1 fruit fly cellular context compared by ENCODE assay signal in the genomic region with DNA sequence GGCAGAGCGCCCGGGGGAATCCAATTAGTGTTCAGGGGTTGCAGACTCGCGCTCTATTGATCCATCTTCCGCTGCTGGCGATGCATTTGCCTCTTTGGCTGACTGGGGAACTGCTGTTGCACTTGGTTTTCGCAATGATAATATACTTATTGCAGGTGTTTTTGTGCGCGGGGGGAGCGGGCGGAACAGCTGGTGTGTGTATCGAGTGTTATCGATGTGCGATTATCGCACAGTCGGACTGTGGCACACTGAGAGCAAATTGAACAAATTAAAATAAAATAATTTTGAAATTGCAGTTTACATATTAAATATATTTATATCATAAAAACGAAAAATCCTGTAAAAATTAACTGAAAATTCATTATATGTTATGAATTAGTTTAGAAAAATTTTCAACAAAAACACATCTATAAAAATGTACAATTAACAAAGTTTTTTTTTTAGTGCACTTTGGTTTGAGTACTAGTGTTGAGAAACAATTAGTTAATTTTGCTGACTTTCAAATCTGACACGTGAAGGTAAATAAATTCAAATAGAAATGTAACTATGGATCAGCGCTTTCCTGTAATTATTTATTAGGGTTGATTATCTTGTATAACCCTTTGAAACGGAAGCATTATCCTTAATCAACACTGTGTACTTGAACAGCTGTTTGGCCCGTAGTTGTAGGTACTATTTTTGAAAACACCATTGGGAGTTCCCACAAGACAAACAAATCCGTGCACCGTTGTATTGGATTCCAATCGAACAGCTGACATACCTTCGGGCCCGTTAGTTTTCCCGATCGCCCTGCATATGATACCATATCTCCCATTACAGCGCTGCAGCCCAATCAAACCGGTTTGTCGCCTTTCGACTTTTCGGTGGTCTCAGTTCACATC.
TF ChIP-seq lines count a peak whose summit lies in the region.

Wdr37 (minus strand) TSS at position 168 of the 881 bp plus-strand sequence.
koko (plus strand) TSS at position 478 of the 881 bp plus-strand sequence.

TF ChIP-seq in whole organism, embryonic, 481 proteins besides CTCF, POLR2A, EP300 and RAD21 (continued from another document and continues in another):
- TF ChIP-seq org-1 (GFP tag; optimal IDR thresholded peaks at IDR 0.05; lab: Kevin White, UChicago) (peak; percentile 86), CG9215 (GFP tag; IDR thresholded peaks at IDR 0.05; lab: Robert Waterston, UW) (peak; percentile 97), CG7556 (GFP tag; optimal IDR thresholded peaks at IDR 0.05; lab: Kevin White, UChicago) (peak; percentile 97), Rfx (GFP tag; IDR thresholded peaks at IDR 0.05; lab: Robert Waterston, UW) (peak; percentile 97), CG42726 (GFP tag; IDR thresholded peaks at IDR 0.05; lab: Robert Waterston, UW; ENCODE audit: partially characterized antibody) (peak; percentile 62; the same call in 1 of the 2 replicates), Xbp1 (GFP tag; optimal IDR thresholded peaks at IDR 0.05; lab: Kevin White, UChicago) (peak; percentile 97), Ravus (GFP tag; IDR thresholded peaks at IDR 0.05; lab: Robert Waterston, UW) (peak; percentile 94), NC2α (GFP tag; optimal IDR thresholded peaks at IDR 0.05; lab: Kevin White, UChicago) (peak; percentile 52), CG2202 (tag; optimal IDR thresholded peaks at IDR 0.05; lab: Kevin White, UChicago) (peak; percentile 91), Bteb2 (GFP tag; optimal IDR thresholded peaks at IDR 0.05; lab: Kevin White, UChicago) (peak; percentile 70), CG7839 (tag; optimal IDR thresholded peaks at IDR 0.05; lab: Kevin White, UChicago) (peak; percentile 98), Doc3 (GFP tag; IDR thresholded peaks at IDR 0.05; lab: Robert Waterston, UW; ENCODE audit: partially characterized antibody) (peak; percentile 46; the same call in 1 of the 3 replicates), caup (GFP tag; optimal IDR thresholded peaks at IDR 0.05; lab: Kevin White, UChicago; ENCODE audit: severe bottlenecking) (peak; percentile 94), Xrp1 (GFP tag; IDR thresholded peaks at IDR 0.05; lab: Robert Waterston, UW) (peak; percentile 99), tap (tag; optimal IDR thresholded peaks at IDR 0.05; lab: Kevin White, UChicago) (peak; percentile 94), Tbp (GFP tag; optimal IDR thresholded peaks at IDR 0.05; lab: Kevin White, UChicago) (no peak), Lpt (GFP tag; optimal IDR thresholded peaks at IDR 0.05; lab: Kevin White, UChicago) (no peak), NfI (GFP tag; optimal IDR thresholded peaks at IDR 0.05; lab: Kevin White, UChicago) (peak; percentile 90), CG2129 (GFP tag; IDR thresholded peaks at IDR 0.05; lab: Robert Waterston, UW; ENCODE audit: partially characterized antibody) (no peak), Sry-δ (GFP tag; optimal IDR thresholded peaks at IDR 0.05; lab: Kevin White, UChicago) (peak; percentile 51), sug (tag; optimal IDR thresholded peaks at IDR 0.05; lab: Kevin White, UChicago) (peak; percentile 94), CG17612 (GFP tag; IDR thresholded peaks at IDR 0.05; lab: Robert Waterston, UW) (peak; percentile 94), Sox100B (GFP tag; optimal IDR thresholded peaks at IDR 0.05; lab: Kevin White, UChicago) (peak; percentile 98), ftz-f1 (GFP tag; optimal IDR thresholded peaks at IDR 0.05; lab: Kevin White, UChicago) (peak; percentile 47), sens-2 (GFP tag; IDR thresholded peaks at IDR 0.05; lab: Robert Waterston, UW) (peak; percentile 78), CG14860 (GFP tag; IDR thresholded peaks at IDR 0.05; lab: Robert Waterston, UW; ENCODE audit: partially characterized antibody) (0 out of 3 replicates have a peak, but pooled peaks have one; percentile 37), CG1233 (GFP tag; optimal IDR thresholded peaks at IDR 0.05; lab: Kevin White, UChicago) (peak; percentile 91), CG15073 (GFP tag; optimal IDR thresholded peaks at IDR 0.05; lab: Kevin White, UChicago) (peak; percentile 81), Camta (GFP tag; optimal IDR thresholded peaks at IDR 0.05; lab: Kevin White, UChicago) (peak; percentile 81), CG32772 (GFP tag; IDR thresholded peaks at IDR 0.05; lab: Robert Waterston, UW) (peak; percentile 99), CG17328 (GFP tag; IDR thresholded peaks at IDR 0.05; lab: Robert Waterston, UW) (peak; percentile 97), HmgZ (tag; optimal IDR thresholded peaks at IDR 0.05; lab: Kevin White, UChicago) (peak; percentile 96), CG6765 (GFP tag; optimal IDR thresholded peaks at IDR 0.05; lab: Kevin White, UChicago) (peak; percentile 92), dimm (GFP tag; IDR thresholded peaks at IDR 0.05; lab: Robert Waterston, UW) (peak; percentile 95), gcm2 (GFP tag; optimal IDR thresholded peaks at IDR 0.05; lab: Kevin White, UChicago) (no peak), CG4360 (GFP tag; IDR thresholded peaks at IDR 0.05; lab: Robert Waterston, UW) (peak; percentile 60; the same call in 1 of the 2 replicates), tup (GFP tag; optimal IDR thresholded peaks at IDR 0.05; lab: Kevin White, UChicago) (peak; percentile 63), Mad (GFP tag; optimal IDR thresholded peaks at IDR 0.05; lab: Kevin White, UChicago) (peak; percentile 65), Scr (GFP tag; IDR thresholded peaks at IDR 0.05; lab: Robert Waterston, UW; ENCODE audit: partially characterized antibody) (peak; percentile 57), Dbx (GFP tag; IDR thresholded peaks at IDR 0.05; lab: Robert Waterston, UW) (peak; percentile 99), Doc2 (GFP tag; IDR thresholded peaks at IDR 0.05; lab: Robert Waterston, UW) (peak; percentile 81), CG8089 (GFP tag; optimal IDR thresholded peaks at IDR 0.05; lab: Kevin White, UChicago) (peak; percentile 65), B-H2 (GFP tag; optimal IDR thresholded peaks at IDR 0.05; lab: Kevin White, UChicago) (peak; percentile 94), CG13123 (GFP tag; optimal IDR thresholded peaks at IDR 0.05; lab: Kevin White, UChicago) (peak; percentile 95), zen2 (GFP tag; IDR thresholded peaks at IDR 0.05; lab: Robert Waterston, UW; ENCODE audit: partially characterized antibody) (no peak), CG18619 (GFP tag; optimal IDR thresholded peaks at IDR 0.05; lab: Kevin White, UChicago) (peak; percentile 94), CG6654 (GFP tag; optimal IDR thresholded peaks at IDR 0.05; lab: Kevin White, UChicago) (peak; percentile 76), dati (GFP tag; IDR thresholded peaks at IDR 0.05; lab: Robert Waterston, UW) (peak; percentile 82; the same call in 1 of the 2 replicates), CG33213 (GFP tag; optimal IDR thresholded peaks at IDR 0.05; lab: Kevin White, UChicago) (peak; percentile 48), Poxn (GFP tag; IDR thresholded peaks at IDR 0.05; lab: Robert Waterston, UW) (peak; percentile 94), CG16779 (GFP tag; IDR thresholded peaks at IDR 0.05; lab: Robert Waterston, UW) (no peak), sens (GFP tag; lab: Kevin White, UChicago) (peak; percentile 99), aop (GFP tag; IDR thresholded peaks at IDR 0.05; lab: Robert Waterston, UW) (peak; percentile 72; the same call in 1 of the 2 replicates), CG7928 (GFP tag; optimal IDR thresholded peaks at IDR 0.05; lab: Kevin White, UChicago) (peak; percentile 65), C15 (GFP tag; IDR thresholded peaks at IDR 0.05; lab: Robert Waterston, UW) (peak; percentile 94), CG18011 (GFP tag; optimal IDR thresholded peaks at IDR 0.05; lab: Kevin White, UChicago) (peak; percentile 79), Oaz (GFP tag; IDR thresholded peaks at IDR 0.05; lab: Robert Waterston, UW) (peak; percentile 89), br (optimal IDR thresholded peaks at IDR 0.05; lab: Kevin White, UChicago) (no peak), gt (GFP tag; IDR thresholded peaks at IDR 0.05; lab: Robert Waterston, UW) (peak; percentile 93), pb (GFP tag; optimal IDR thresholded peaks at IDR 0.05; lab: Kevin White, UChicago) (peak; percentile 16), Hr3 (GFP tag; optimal IDR thresholded peaks at IDR 0.05; lab: Kevin White, UChicago) (peak; percentile 99), HLH54F (GFP tag; optimal IDR thresholded peaks at IDR 0.05; lab: Kevin White, UChicago) (peak; percentile 61), Jarid2 (GFP tag; optimal IDR thresholded peaks at IDR 0.05; lab: Kevin White, UChicago) (peak; percentile 63), lilli (GFP tag; optimal IDR thresholded peaks at IDR 0.05; lab: Kevin White, UChicago) (peak; percentile 91), nerfin-1 (tag; optimal IDR thresholded peaks at IDR 0.05; lab: Kevin White, UChicago) (peak; percentile 95), ash1 (GFP tag; optimal IDR thresholded peaks at IDR 0.05; lab: Kevin White, UChicago) (peak; percentile 3), ranshi (GFP tag; IDR thresholded peaks at IDR 0.05; lab: Robert Waterston, UW) (peak; percentile 98), pzg (GFP tag; optimal IDR thresholded peaks at IDR 0.05; lab: Kevin White, UChicago) (peak; percentile 46), sd (tag; optimal IDR thresholded peaks at IDR 0.05; lab: Kevin White, UChicago) (peak; percentile 89), CG15696 (tag; optimal IDR thresholded peaks at IDR 0.05; lab: Kevin White, UChicago) (peak; percentile 97), cg (GFP tag; optimal IDR thresholded peaks at IDR 0.05; lab: Kevin White, UChicago) (no peak), CG32532 (GFP tag; IDR thresholded peaks at IDR 0.05; lab: Robert Waterston, UW) (peak; percentile 99), hb (GFP tag; IDR thresholded peaks at IDR 0.05; lab: Robert Waterston, UW; ENCODE audit: partially characterized antibody) (no peak), eyg (GFP tag; optimal IDR thresholded peaks at IDR 0.05; lab: Kevin White, UChicago) (peak; percentile 58), zfh1 (GFP tag; IDR thresholded peaks at IDR 0.05; lab: Robert Waterston, UW) (no peak; the same call in none of the 3 replicates), Hand (GFP tag; optimal IDR thresholded peaks at IDR 0.05; lab: Kevin White, UChicago) (peak; percentile 85), tgo (GFP tag; IDR thresholded peaks at IDR 0.05; lab: Robert Waterston, UW) (peak; percentile 100), emc (GFP tag; optimal IDR thresholded peaks at IDR 0.05; lab: Kevin White, UChicago) (peak; percentile 36), shn (GFP tag; optimal IDR thresholded peaks at IDR 0.05; lab: Kevin White, UChicago) (peak; percentile 63), CG1792 (GFP tag; optimal IDR thresholded peaks at IDR 0.05; lab: Kevin White, UChicago) (peak; percentile 56), odd (GFP tag; optimal IDR thresholded peaks at IDR 0.05; lab: Kevin White, UChicago) (peak; percentile 88), sima (GFP tag; optimal IDR thresholded peaks at IDR 0.05; lab: Kevin White, UChicago) (peak; percentile 0), CG10267 (tag; optimal IDR thresholded peaks at IDR 0.05; lab: Kevin White, UChicago) (peak; percentile 99), esg (GFP tag; conservative IDR thresholded peaks at IDR 0.05; lab: Robert Waterston, UW) (peak; percentile 97), CG16813 (GFP tag; IDR thresholded peaks at IDR 0.05; lab: Robert Waterston, UW; ENCODE audit: partially characterized antibody) (0 out of 3 replicates have a peak, but pooled peaks have one; percentile 54), jing (GFP tag; optimal IDR thresholded peaks at IDR 0.05; lab: Kevin White, UChicago) (peak; percentile 77), CG11093 (GFP tag; IDR thresholded peaks at IDR 0.05; lab: Robert Waterston, UW) (peak; percentile 95), CG10321 (GFP tag; IDR thresholded peaks at IDR 0.05; lab: Robert Waterston, UW) (peak; percentile 84), unc-4 (GFP tag; IDR thresholded peaks at IDR 0.05; lab: Robert Waterston, UW; ENCODE audit: partially characterized antibody) (peak; percentile 66), bigmax (GFP tag; optimal IDR thresholded peaks at IDR 0.05; lab: Kevin White, UChicago) (no peak), CG10274 (GFP tag; optimal IDR thresholded peaks at IDR 0.05; lab: Kevin White, UChicago) (peak; percentile 62), hth (optimal IDR thresholded peaks at IDR 0.05; lab: Kevin White, UChicago) (no peak), gce (GFP tag; IDR thresholded peaks at IDR 0.05; lab: Robert Waterston, UW) (peak; percentile 95), CG15479 (GFP tag; optimal IDR thresholded peaks at IDR 0.05; lab: Kevin White, UChicago) (peak; percentile 63), fd96Cb (tag; optimal IDR thresholded peaks at IDR 0.05; lab: Kevin White, UChicago) (peak; percentile 77), E2f2 (GFP tag; IDR thresholded peaks at IDR 0.05; lab: Robert Waterston, UW) (peak; percentile 86), MTF-1 (GFP tag; optimal IDR thresholded peaks at IDR 0.05; lab: Kevin White, UChicago; ENCODE audit: borderline replicate concordance) (peak; percentile 69), fd102C (GFP tag; optimal IDR thresholded peaks at IDR 0.05; lab: Kevin White, UChicago) (peak; percentile 40), Dfd (GFP tag; optimal IDR thresholded peaks at IDR 0.05; lab: Kevin White, UChicago) (no peak), Dp (GFP tag; optimal IDR thresholded peaks at IDR 0.05; lab: Kevin White, UChicago) (peak; percentile 49), corto (GFP tag; optimal IDR thresholded peaks at IDR 0.05; lab: Kevin White, UChicago) (peak; percentile 79), Dref (GFP tag; IDR thresholded peaks at IDR 0.05; lab: Robert Waterston, UW) (peak; percentile 87), E2f1 (GFP tag; IDR thresholded peaks at IDR 0.05; lab: Robert Waterston, UW) (peak; percentile 98), jigr1 (GFP tag; IDR thresholded peaks at IDR 0.05; lab: Robert Waterston, UW) (peak; percentile 94), p53 (GFP tag; optimal IDR thresholded peaks at IDR 0.05; lab: Kevin White, UChicago) (peak; percentile 46), dan (GFP tag; IDR thresholded peaks at IDR 0.05; lab: Robert Waterston, UW) (peak; percentile 91), CG6689 (GFP tag; IDR thresholded peaks at IDR 0.05; lab: Robert Waterston, UW) (peak; percentile 99), chn (GFP tag; optimal IDR thresholded peaks at IDR 0.05; lab: Kevin White, UChicago) (peak; percentile 67), CG10543 (GFP tag; optimal IDR thresholded peaks at IDR 0.05; lab: Kevin White, UChicago) (peak; percentile 96), lab (GFP tag; optimal IDR thresholded peaks at IDR 0.05; lab: Kevin White, UChicago) (peak; percentile 89), CHES-1-like (GFP tag; optimal IDR thresholded peaks at IDR 0.05; lab: Kevin White, UChicago) (peak; percentile 70), CG6175 (GFP tag; IDR thresholded peaks at IDR 0.05; lab: Robert Waterston, UW) (peak; percentile 92), Hr51 (GFP tag; optimal IDR thresholded peaks at IDR 0.05; lab: Kevin White, UChicago) (peak; percentile 80 to 98), CG4820 (GFP tag; optimal IDR thresholded peaks at IDR 0.05; lab: Kevin White, UChicago) (peak; percentile 94), CG2889 (GFP tag; IDR thresholded peaks at IDR 0.05; lab: Robert Waterston, UW) (peak; percentile 95), CG31224 (GFP tag; IDR thresholded peaks at IDR 0.05; lab: Robert Waterston, UW) (peak; percentile 94), bcd (GFP tag; optimal IDR thresholded peaks at IDR 0.05; lab: Kevin White, UChicago) (peak; percentile 96)
